Worm (Caenorhabditis elegans): ENCODE results near the gene C04E7.3.
"Not testable (repeated sequence)": the region's sequence is repeated elsewhere in the genome, so short reads cannot be mapped to it uniquely, and the experiment has no call there.

- TF ChIP-seq nhr-12, egl-27, lin-39, jun-1, unc-39, ztf-4, pqm-1, nhr-23, zag-1, pha-4, elt-3, nhr-11, skn-1, ceh-9 (tag; optimal IDR thresholded peaks at IDR 0.05): not testable (repeated sequence)
Observed at ce11 chrX:347117-347516, at the start of gene C04E7.3.
